Worm (Caenorhabditis elegans) whole organism, late embryonic: ENCODE results near the gene F58A6.9.
"Not testable (repeated sequence)": the region's sequence is repeated elsewhere in the genome, so short reads cannot be mapped to it uniquely, and the experiment has no call there.

Experiments
- C08G9.2 ChIP-seq: sonication (generic microtip); optimal IDR thresholded peaks from 2 replicates; lab custom pipeline; 2016; ENCODE audit warnings: mild to moderate bottlenecking, missing genetic modification characterization, moderate library complexity, missing compliant biosample characterization
- C38D4.7 ChIP-seq: fragments of 200-800 bp; sonication (Bioruptor generic); optimal IDR thresholded peaks from 2 replicates; lab custom pipeline; 2018; ENCODE audit warnings: mild to moderate bottlenecking, missing genetic modification characterization, moderate library complexity, missing compliant biosample characterization
- F13H6.1 ChIP-seq: sonication (generic microtip); optimal IDR thresholded peaks from 2 replicates; lab custom pipeline; 2016; ENCODE audit warnings: missing genetic modification characterization, missing compliant biosample characterization
- K02D7.2 ChIP-seq: sonication (generic microtip); optimal IDR thresholded peaks from 2 replicates; lab custom pipeline; 2017; ENCODE audit warnings: mild to moderate bottlenecking, missing genetic modification characterization, missing compliant biosample characterization
- Y22D7AL.16 ChIP-seq: sonication (generic microtip); optimal IDR thresholded peaks from 2 replicates; lab custom pipeline; 2016; ENCODE audit warnings: missing genetic modification characterization, missing compliant biosample characterization
- ahr-1 ChIP-seq: sonication (generic microtip); optimal IDR thresholded peaks from 2 replicates; lab custom pipeline; 2016; ENCODE audit warnings: missing genetic modification characterization, missing compliant biosample characterization
- ama-1 ChIP-seq: fragments of 150-350 bp; optimal IDR thresholded peaks from 2 replicates; lab custom pipeline; 2014
- ceh-18 ChIP-seq: sonication (generic microtip); optimal IDR thresholded peaks from 2 replicates; lab custom pipeline; 2016; ENCODE audit warnings: missing genetic modification characterization, missing compliant biosample characterization
- ceh-19 ChIP-seq: fragments of 200-800 bp; sonication (Bioruptor generic); optimal IDR thresholded peaks from 2 replicates; lab custom pipeline; 2018; ENCODE audit warnings: mild to moderate bottlenecking, missing genetic modification characterization, missing compliant biosample characterization
- ceh-6 ChIP-seq: fragments of 200-800 bp; sonication (Bioruptor generic); optimal IDR thresholded peaks from 2 replicates; lab custom pipeline; 2018; ENCODE audit warnings: mild to moderate bottlenecking, missing genetic modification characterization, missing compliant biosample characterization
- dve-1 ChIP-seq: sonication (generic microtip); optimal IDR thresholded peaks from 2 replicates; lab custom pipeline; 2017; ENCODE audit warnings: antibody characterized with exemption, mild to moderate bottlenecking, missing genetic modification characterization, missing compliant biosample characterization
- fkh-6 ChIP-seq: sonication (generic microtip); optimal IDR thresholded peaks from 2 replicates; lab custom pipeline; 2016; ENCODE audit warnings: missing genetic modification characterization, missing compliant biosample characterization
- gmeb-2 ChIP-seq: sonication (generic microtip); optimal IDR thresholded peaks from 2 replicates; lab custom pipeline; 2016; ENCODE audit warnings: missing genetic modification characterization, inconsistent platforms, missing compliant biosample characterization
- hlh-13 ChIP-seq: fragments of 200-800 bp; sonication (Bioruptor generic); optimal IDR thresholded peaks from 2 replicates; lab custom pipeline; 2018; ENCODE audit warnings: mild to moderate bottlenecking, missing genetic modification characterization, missing compliant biosample characterization
- lin-11 ChIP-seq: fragments of 200-800 bp; sonication (Bioruptor generic); optimal IDR thresholded peaks from 2 replicates; lab custom pipeline; 2018; ENCODE audit warnings: mild to moderate bottlenecking, missing genetic modification characterization, missing compliant biosample characterization
- madf-2 ChIP-seq: sonication (generic microtip); optimal IDR thresholded peaks from 2 replicates; lab custom pipeline; 2017; ENCODE audit warnings: missing genetic modification characterization, missing compliant biosample characterization
- mec-3 ChIP-seq: sonication (generic microtip); optimal IDR thresholded peaks from 2 replicates; lab custom pipeline; 2016; ENCODE audit warnings: borderline replicate concordance, missing genetic modification characterization, missing compliant biosample characterization
- nfya-1 ChIP-seq: sonication (generic microtip); optimal IDR thresholded peaks from 2 replicates; lab custom pipeline; 2017; ENCODE audit warnings: missing genetic modification characterization, mild to moderate bottlenecking, missing compliant biosample characterization, antibody characterized with exemption, moderate library complexity
- pat-9 ChIP-seq: fragments of 200-800 bp; sonication (Bioruptor generic); optimal IDR thresholded peaks from 2 replicates; lab custom pipeline; 2018; ENCODE audit warnings: mild to moderate bottlenecking, missing genetic modification characterization, moderate library complexity, missing compliant biosample characterization
- pha-2 ChIP-seq: sonication (generic microtip); optimal IDR thresholded peaks from 2 replicates; lab custom pipeline; 2017; ENCODE audit warnings: mild to moderate bottlenecking, missing genetic modification characterization, missing compliant biosample characterization
- rnt-1 ChIP-seq: sonication (generic microtip); optimal IDR thresholded peaks from 2 replicates; lab custom pipeline; 2016; ENCODE audit warnings: missing genetic modification characterization, missing compliant biosample characterization
- sox-4 ChIP-seq: sonication (generic microtip); optimal IDR thresholded peaks from 2 replicates; lab custom pipeline; 2017; ENCODE audit warnings: mild to moderate bottlenecking, missing genetic modification characterization, inconsistent platforms, missing compliant biosample characterization
- tbx-2 ChIP-seq: sonication (generic microtip); optimal IDR thresholded peaks from 2 replicates; lab custom pipeline; 2016; ENCODE audit warnings: missing genetic modification characterization, missing compliant biosample characterization
- tbx-7 ChIP-seq: sonication (generic microtip); optimal IDR thresholded peaks from 2 replicates; lab custom pipeline; 2016; ENCODE audit warnings: missing genotype, missing genetic modification characterization, missing compliant biosample characterization
- unc-3 ChIP-seq, 2 experiments: fragments of 200-800 bp in 1 of 2; sonication (Bioruptor generic) in 1 of 2; sonication (generic microtip) in 1 of 2; conservative IDR thresholded peaks in 1 of 2; optimal IDR thresholded peaks in 1 of 2; 2 replicates each; pipeline versions ENCODE4 v1.3.6 to Lab custom; 2016 to 2022; ENCODE audit warnings: missing compliant biosample characterization in 2 of 2, missing genetic modification characterization in 2 of 2, missing genetic modification reagents in 1 of 2
- unc-55 ChIP-seq: sonication (generic microtip); optimal IDR thresholded peaks from 2 replicates; lab custom pipeline; 2017; ENCODE audit warnings: missing biosample characterization, missing genetic modification reagents, missing genetic modification characterization

Gene F58A6.9

ce11 chrII:5130081-5130480 lies 28.6 kb downstream of the F58A6.9 start, which contains the start of gene lgc-56:
Gene lgc-56, plus strand, starts transcription at chrII:5130381.
- TF ChIP-seq C38D4.7 (GFP tag; lab: Kevin White, UChicago): no peak

- TF ChIP-seq fkh-6 (tag; lab: Kevin White, UChicago): no peak
- TF ChIP-seq madf-2 (tag; lab: Kevin White, UChicago): no peak
- TF ChIP-seq unc-55 (GFP tag; lab: Kevin White, UChicago): peak; percentile 81
- no peak for TF ChIP-seq hlh-13 (GFP tag; lab: Kevin White, UChicago)
- no peak for TF ChIP-seq ceh-18 (tag; lab: Kevin White, UChicago)
Measured at ce11 chrII:5120612-5121011, 38.1 kb downstream of the F58A6.9 start.

DNA sequence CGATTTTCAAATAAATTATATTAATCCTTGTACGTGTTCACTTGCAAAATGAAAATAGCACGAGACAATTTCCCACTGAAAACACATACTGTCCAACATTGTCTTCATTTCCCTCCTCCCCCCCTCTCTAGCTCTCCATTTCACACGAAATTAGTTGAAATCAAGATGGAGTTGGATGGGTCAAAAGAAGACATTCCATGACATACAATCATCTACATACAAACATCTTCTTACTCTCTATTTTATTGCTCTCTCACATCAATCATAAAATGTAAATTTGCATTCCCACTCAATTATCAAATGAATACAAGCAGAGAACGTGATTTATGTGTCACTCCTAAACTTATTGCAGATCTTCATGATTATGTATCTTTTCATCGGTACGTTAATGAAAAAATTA lies 42.9 kb downstream of the F58A6.9 start, which contains the start of gene srsy-1:
Gene srsy-1 (plus strand): TSS at position 301 of the 400 bp plus-strand sequence.
- TF ChIP-seq ahr-1 (tag; lab: Kevin White, UChicago) (no peak), ceh-19 (GFP tag; lab: Kevin White, UChicago) (no peak), unc-3 (GFP tag; conservative IDR thresholded peaks at IDR 0.05; lab: Robert Waterston, UW) (no peak), unc-3 (tag; optimal IDR thresholded peaks at IDR 0.05; lab: Kevin White, UChicago) (no peak), K02D7.2 (tag; lab: Kevin White, UChicago) (no peak)

DNA sequence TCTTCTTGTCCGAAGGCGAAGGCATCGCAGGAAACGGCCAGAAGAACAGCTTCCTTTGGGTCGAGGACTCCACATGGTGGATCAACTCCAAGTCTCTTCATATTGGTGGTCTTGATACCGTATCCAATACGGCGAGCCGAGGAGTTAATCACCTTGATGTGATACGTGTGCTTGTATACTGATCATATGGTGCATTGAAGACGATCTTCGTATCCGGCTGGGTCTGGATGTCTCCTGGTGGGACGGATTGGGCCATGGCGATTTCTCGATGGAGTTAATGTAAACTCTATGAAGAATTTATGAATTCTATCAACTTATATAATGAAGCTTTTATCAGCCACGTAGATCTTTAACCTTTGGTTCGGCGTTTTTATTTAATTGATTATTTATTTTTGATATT lies 43.4 kb downstream of the F58A6.9 start, which contains the start of gene msp-74:
Gene msp-74 (minus strand): TSS at position 101 of the 400 bp plus-strand sequence.
- TF ChIP-seq madf-2 (tag; lab: Kevin White, UChicago); rnt-1; tbx-2 (tag; lab: Kevin White, UChicago): not testable (repeated sequence)
- TF ChIP-seq, all 69 proteins: peak for 0; not testable (repeated sequence) for 69

DNA sequence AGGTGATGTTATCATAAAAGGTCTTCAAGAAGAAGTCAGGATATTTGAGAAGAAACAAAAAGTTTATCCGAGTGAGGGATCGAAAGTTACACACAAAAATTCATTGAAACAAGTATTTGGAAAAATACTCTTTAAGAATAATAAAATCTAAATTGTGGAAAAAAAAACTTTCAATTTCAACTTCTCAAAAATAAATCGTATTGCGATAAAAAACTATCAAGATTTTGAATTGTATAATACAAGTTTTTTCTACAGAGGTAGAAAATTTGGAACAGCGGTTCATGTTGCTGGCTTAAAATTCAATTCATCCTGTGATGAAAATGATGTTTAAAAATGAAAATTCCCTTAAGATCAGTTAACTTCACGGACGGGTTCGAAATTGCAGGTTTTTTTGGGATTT lies 46.6 kb downstream of the F58A6.9 start, which contains the start of gene F09C12.8:
Gene F09C12.8 (plus strand): TSS at position 301 of the 400 bp plus-strand sequence.
- TF ChIP-seq K02D7.2 (tag; lab: Kevin White, UChicago) (no peak), lin-11 (tag; lab: Kevin White, UChicago) (no peak), F13H6.1 (tag; lab: Kevin White, UChicago) (no peak), mec-3 (no peak), tbx-7 (no peak), rnt-1 (no peak), Y22D7AL.16 (tag; lab: Kevin White, UChicago) (no peak), ceh-18 (tag; lab: Kevin White, UChicago) (no peak), dve-1 (no peak), ceh-6 (GFP tag; lab: Kevin White, UChicago) (no peak), ama-1 (lab: Kevin White, UChicago) (no peak), gmeb-2 (tag; lab: Kevin White, UChicago) (no peak)
- TF ChIP-seq, all 69 proteins: peak for 0

DNA sequence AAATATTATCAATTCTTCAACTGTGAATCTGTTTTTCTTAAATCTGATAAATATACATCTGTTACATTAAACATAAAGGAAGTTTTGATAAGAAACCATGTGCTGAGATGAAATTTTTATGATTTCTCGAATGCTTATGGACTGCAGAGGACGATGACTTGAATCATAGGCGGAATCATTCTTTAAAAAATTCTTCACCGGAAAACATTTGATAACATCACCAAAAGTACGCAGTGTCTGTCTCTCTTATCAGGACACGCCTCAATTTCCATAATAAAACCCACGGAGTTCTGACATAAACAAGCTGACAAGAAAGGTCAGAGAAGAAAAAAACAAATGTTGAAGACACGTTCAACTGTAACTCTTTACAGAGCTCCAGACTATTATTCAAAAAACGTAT lies 49.0 kb downstream of the F58A6.9 start, which contains the start of gene F09C12.2:
Gene F09C12.2 (plus strand): TSS at position 320 of the 400 bp plus-strand sequence.
- TF ChIP-seq pat-9 (tag; lab: Kevin White, UChicago) (no peak), nfya-1 (no peak), pha-2 (tag; lab: Kevin White, UChicago) (no peak), ceh-19 (GFP tag; lab: Kevin White, UChicago) (no peak), C08G9.2 (no peak), sox-4 (tag; lab: Kevin White, UChicago) (no peak)
